Worm (Caenorhabditis elegans) whole organism, mixed stage, embryonic: ENCODE measurements around the gene F58F6.5.

ENCODE experiments used
- mls-2 ChIP-seq: sonication (generic microtip); optimal IDR thresholded peaks from 2 replicates; lab custom pipeline; 2016; ENCODE audit warnings: mild to moderate bottlenecking, missing genetic modification characterization, moderate library complexity, missing compliant biosample characterization
- zip-8 ChIP-seq: fragments of 150-350 bp; optimal IDR thresholded peaks from 2 replicates; lab custom pipeline; 2014; ENCODE audit warnings: missing biosample characterization, missing genetic modification characterization

DNA sequence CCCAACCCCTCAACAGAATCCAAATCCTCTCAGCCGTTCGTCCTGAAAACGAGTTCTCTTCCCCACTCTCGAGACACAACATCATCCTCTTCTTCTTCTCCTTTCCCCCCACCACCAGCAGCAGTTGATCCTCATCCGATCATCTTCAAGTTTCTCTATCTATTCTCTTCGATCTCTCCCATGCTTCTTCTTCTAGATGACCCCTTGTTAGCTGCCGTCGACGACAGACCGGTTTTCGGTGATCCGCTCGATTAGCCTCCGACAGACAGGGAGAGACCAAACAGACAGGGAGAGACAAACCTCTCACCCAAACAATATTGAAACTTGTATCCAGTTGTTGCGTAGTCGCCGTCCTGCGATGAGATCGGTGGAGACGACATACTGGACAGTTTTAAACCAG, 27.8 kb downstream of the F58F6.5 start:
- no peak for TF ChIP-seq zip-8
- no peak for TF ChIP-seq mls-2 (tag; lab: Kevin White, UChicago)
